Worm (Caenorhabditis elegans): ENCODE results near the gene F57G12.1.

Gene F57G12.1

ce11 chrX:12171631-12172348, at the start of gene F57G12.1:
Gene F57G12.1 (minus strand): TSS chrX:12171681.
- TF ChIP-seq F13C5.2 (tag; optimal IDR thresholded peaks at IDR 0.05) = peak; percentile 15
- TF ChIP-seq flt-1 (GFP tag; IDR thresholded peaks at IDR 0.05) = peak; percentile 11; the same call in 1 of the 2 replicates
- no peak for TF ChIP-seq tra-4 (tag; optimal IDR thresholded peaks at IDR 0.05)
- peak; percentile 7 for TF ChIP-seq ceh-13 (GFP tag; optimal IDR thresholded peaks at IDR 0.05)
- TF ChIP-seq ceh-36 (tag; optimal IDR thresholded peaks at IDR 0.05) = peak; percentile 83
- no peak for TF ChIP-seq pes-1 (GFP tag; IDR thresholded peaks at IDR 0.05)
- TF ChIP-seq hnd-1 (tag; optimal IDR thresholded peaks at IDR 0.05) = no peak
- no peak for TF ChIP-seq scrt-1 (GFP tag; IDR thresholded peaks at IDR 0.05)
- TF ChIP-seq B0310.2 (tag; optimal IDR thresholded peaks at IDR 0.05) = no peak
- peak; percentile 83 for TF ChIP-seq hmg-4 (GFP tag; optimal IDR thresholded peaks at IDR 0.05)
- no peak for TF ChIP-seq sea-1 (GFP tag; conservative IDR thresholded peaks at IDR 0.05)

- TF ChIP-seq sea-1 (GFP tag; conservative IDR thresholded peaks at IDR 0.05) (no peak), pes-1 (GFP tag; IDR thresholded peaks at IDR 0.05) (no peak), aly-1 (tag; optimal IDR thresholded peaks at IDR 0.05) (no peak), ceh-36 (tag; optimal IDR thresholded peaks at IDR 0.05) (no peak), tra-4 (tag; optimal IDR thresholded peaks at IDR 0.05) (no peak), F13C5.2 (tag; optimal IDR thresholded peaks at IDR 0.05) (no peak), hmg-4 (GFP tag; optimal IDR thresholded peaks at IDR 0.05) (no peak), ets-7 (tag; optimal IDR thresholded peaks at IDR 0.05) (no peak), tbx-11 (GFP tag; IDR thresholded peaks at IDR 0.05) (no peak), tbx-37 (GFP tag; conservative IDR thresholded peaks at IDR 0.05) (no peak), flt-1 (GFP tag; IDR thresholded peaks at IDR 0.05) (no peak), ama-1 (optimal IDR thresholded peaks at IDR 0.05) (no peak)
Observed at ce11 chrX:12219477-12219876, 48.0 kb upstream of the F57G12.1 start, which contains the start of gene cest-8. Gene cest-8 (plus strand): TSS chrX:12219660.

- no peak for TF ChIP-seq tbx-37 (GFP tag; conservative IDR thresholded peaks at IDR 0.05)
- no peak for TF ChIP-seq hmbx-1 (tag; optimal IDR thresholded peaks at IDR 0.05)
- TF ChIP-seq flt-1 (GFP tag; IDR thresholded peaks at IDR 0.05) = no peak
- TF ChIP-seq scrt-1 (GFP tag; IDR thresholded peaks at IDR 0.05) = no peak
- TF ChIP-seq ama-1 (optimal IDR thresholded peaks at IDR 0.05) = no peak
- TF ChIP-seq B0310.2 (tag; optimal IDR thresholded peaks at IDR 0.05) = no peak
- no peak for TF ChIP-seq aly-1 (tag; optimal IDR thresholded peaks at IDR 0.05)
- no peak for TF ChIP-seq tbx-11 (GFP tag; IDR thresholded peaks at IDR 0.05)
- TF ChIP-seq hmg-4 (GFP tag; optimal IDR thresholded peaks at IDR 0.05) = no peak
- TF ChIP-seq ceh-36 (tag; optimal IDR thresholded peaks at IDR 0.05) = no peak
- TF ChIP-seq F13C5.2 (tag; optimal IDR thresholded peaks at IDR 0.05) = no peak
- no peak for TF ChIP-seq ets-7 (tag; optimal IDR thresholded peaks at IDR 0.05)
- no peak for TF ChIP-seq ceh-13 (GFP tag; optimal IDR thresholded peaks at IDR 0.05)
- no peak for TF ChIP-seq pes-1 (GFP tag; IDR thresholded peaks at IDR 0.05)
- TF ChIP-seq hnd-1 (tag; optimal IDR thresholded peaks at IDR 0.05) = no peak
- no peak for TF ChIP-seq sea-1 (GFP tag; conservative IDR thresholded peaks at IDR 0.05)
- no peak for TF ChIP-seq tra-4 (tag; optimal IDR thresholded peaks at IDR 0.05)
Observed at ce11 chrX:12216943-12217342, 45.5 kb upstream of the F57G12.1 start, which contains the start of gene C23H4.8. Gene C23H4.8 (plus strand): TSS chrX:12217243.

- TF ChIP-seq B0310.2 (tag; optimal IDR thresholded peaks at IDR 0.05) = no peak
- TF ChIP-seq ama-1 (optimal IDR thresholded peaks at IDR 0.05) = no peak
- no peak for TF ChIP-seq tbx-37 (GFP tag; conservative IDR thresholded peaks at IDR 0.05)
Observed at ce11 chrX:12212801-12213200, 41.3 kb upstream of the F57G12.1 start, which contains the start of gene cab-1. Gene cab-1 (minus strand): TSS chrX:12212901.

ce11 chrX:12210145-12211032, 38.9 kb upstream of the F57G12.1 start:
- TF ChIP-seq flt-1 (GFP tag; IDR thresholded peaks at IDR 0.05) (no peak), aly-1 (tag; optimal IDR thresholded peaks at IDR 0.05) (no peak), scrt-1 (GFP tag; IDR thresholded peaks at IDR 0.05) (no peak), tbx-11 (GFP tag; IDR thresholded peaks at IDR 0.05) (no peak), F13C5.2 (tag; optimal IDR thresholded peaks at IDR 0.05) (no peak), sea-1 (GFP tag; conservative IDR thresholded peaks at IDR 0.05) (no peak), ceh-36 (tag; optimal IDR thresholded peaks at IDR 0.05) (no peak), hmg-4 (GFP tag; optimal IDR thresholded peaks at IDR 0.05) (no peak), ama-1 (optimal IDR thresholded peaks at IDR 0.05) (no peak), ceh-13 (GFP tag; optimal IDR thresholded peaks at IDR 0.05) (no peak), hmbx-1 (tag; optimal IDR thresholded peaks at IDR 0.05) (no peak), tbx-37 (GFP tag; conservative IDR thresholded peaks at IDR 0.05) (no peak), B0310.2 (tag; optimal IDR thresholded peaks at IDR 0.05) (no peak), hnd-1 (tag; optimal IDR thresholded peaks at IDR 0.05) (no peak), ets-7 (tag; optimal IDR thresholded peaks at IDR 0.05) (no peak), tra-4 (tag; optimal IDR thresholded peaks at IDR 0.05) (no peak), pes-1 (GFP tag; IDR thresholded peaks at IDR 0.05) (no peak)

- TF ChIP-seq ceh-36 (tag; optimal IDR thresholded peaks at IDR 0.05) (no peak), sea-1 (GFP tag; conservative IDR thresholded peaks at IDR 0.05) (no peak), ama-1 (optimal IDR thresholded peaks at IDR 0.05) (no peak), ets-7 (tag; optimal IDR thresholded peaks at IDR 0.05) (no peak), hmbx-1 (tag; optimal IDR thresholded peaks at IDR 0.05) (no peak), scrt-1 (GFP tag; IDR thresholded peaks at IDR 0.05) (no peak), hmg-4 (GFP tag; optimal IDR thresholded peaks at IDR 0.05) (no peak), tbx-11 (GFP tag; IDR thresholded peaks at IDR 0.05) (no peak), aly-1 (tag; optimal IDR thresholded peaks at IDR 0.05) (no peak), pes-1 (GFP tag; IDR thresholded peaks at IDR 0.05) (no peak), tbx-37 (GFP tag; conservative IDR thresholded peaks at IDR 0.05) (no peak), flt-1 (GFP tag; IDR thresholded peaks at IDR 0.05) (no peak), hnd-1 (tag; optimal IDR thresholded peaks at IDR 0.05) (no peak), B0310.2 (tag; optimal IDR thresholded peaks at IDR 0.05) (no peak), F13C5.2 (tag; optimal IDR thresholded peaks at IDR 0.05) (no peak)
Observed at ce11 chrX:12207078-12207477, 35.6 kb upstream of the F57G12.1 start.

Data from whole organism, early embryonic.